Worm (Caenorhabditis elegans) whole organism, mixed stage, embryonic: ENCODE measurements around the gene srxa-11.

Experiments
- M03D4.4 ChIP-seq: sonication (generic microtip); optimal IDR thresholded peaks from 2 replicates; lab custom pipeline; 2017; ENCODE audit warnings: mild to moderate bottlenecking, missing genetic modification characterization, missing compliant biosample characterization
- blmp-1 ChIP-seq: fragments of 150-350 bp; optimal IDR thresholded peaks from 2 replicates; lab custom pipeline; 2014; ENCODE audit warnings: missing biosample characterization, missing genetic modification characterization
- ceh-39 ChIP-seq: fragments of 150-350 bp; optimal IDR thresholded peaks from 2 replicates; lab custom pipeline; 2014; ENCODE audit warnings: missing biosample characterization, missing genetic modification characterization
- ceh-43 ChIP-seq: fragments of 200-800 bp; sonication (Bioruptor generic); optimal IDR thresholded peaks from 2 replicates; lab custom pipeline; 2018; ENCODE audit warnings: mild to moderate bottlenecking, missing genetic modification characterization, moderate library complexity, missing compliant biosample characterization
- ceh-83 ChIP-seq: fragments of 200-800 bp; sonication (Bioruptor generic); optimal IDR thresholded peaks from 2 replicates; lab custom pipeline; 2018; ENCODE audit warnings: mild to moderate bottlenecking, missing genetic modification characterization, missing compliant biosample characterization
- ces-1 ChIP-seq: fragments of 150-350 bp; optimal IDR thresholded peaks from 2 replicates; lab custom pipeline; 2014; ENCODE audit warnings: missing biosample characterization, missing genetic modification reagents, missing genetic modification characterization
- cnd-1 ChIP-seq: fragments of 200-800 bp; sonication (Bioruptor generic); optimal IDR thresholded peaks from 2 replicates; lab custom pipeline; 2018; ENCODE audit warnings: mild to moderate bottlenecking, missing genetic modification characterization, missing compliant biosample characterization
- drap-1 ChIP-seq: fragments of 200-800 bp; sonication (Bioruptor generic); optimal IDR thresholded peaks from 3 replicates; lab custom pipeline; 2018; ENCODE audit warnings: mild to moderate bottlenecking, missing genetic modification characterization, missing compliant biosample characterization
- elt-1 ChIP-seq: sonication (generic microtip); optimal IDR thresholded peaks from 2 replicates; lab custom pipeline; 2017; ENCODE audit warnings: missing genetic modification characterization, mild to moderate bottlenecking, missing compliant biosample characterization, antibody characterized with exemption, moderate library complexity, borderline replicate concordance; ENCODE audit not compliant: insufficient read depth
- flh-1 ChIP-seq: fragments of 200-800 bp; sonication (Bioruptor generic); optimal IDR thresholded peaks from 2 replicates; lab custom pipeline; 2018; ENCODE audit warnings: mild to moderate bottlenecking, missing genetic modification characterization, moderate library complexity, missing compliant biosample characterization
- ham-2 ChIP-seq: fragments of 200-800 bp; sonication (Bioruptor generic); optimal IDR thresholded peaks from 2 replicates; lab custom pipeline; 2018; ENCODE audit warnings: mild to moderate bottlenecking, missing genetic modification characterization, missing compliant biosample characterization
- hlh-1 ChIP-seq: fragments of 150-350 bp; optimal IDR thresholded peaks from 2 replicates; lab custom pipeline; 2014; ENCODE audit warnings: missing biosample characterization, missing genetic modification reagents, missing genetic modification characterization
- lin-32 ChIP-seq: fragments of 200-800 bp; sonication (Bioruptor generic); optimal IDR thresholded peaks from 2 replicates; lab custom pipeline; 2018; ENCODE audit warnings: mild to moderate bottlenecking, missing genetic modification characterization, missing compliant biosample characterization
- lsy-2 ChIP-seq: fragments of 150-350 bp; optimal IDR thresholded peaks from 2 replicates; lab custom pipeline; 2014; ENCODE audit warnings: missing biosample characterization, missing genetic modification characterization
- mab-5 ChIP-seq: fragments of 150-350 bp; optimal IDR thresholded peaks from 2 replicates; lab custom pipeline; 2014; ENCODE audit warnings: missing biosample characterization, missing genetic modification characterization
- mep-1 ChIP-seq: fragments of 150-350 bp; optimal IDR thresholded peaks from 2 replicates; lab custom pipeline; 2017; ENCODE audit warnings: missing biosample characterization, missing genetic modification reagents, missing genetic modification characterization, inconsistent platforms
- mls-2 ChIP-seq: sonication (generic microtip); optimal IDR thresholded peaks from 2 replicates; lab custom pipeline; 2016; ENCODE audit warnings: mild to moderate bottlenecking, missing genetic modification characterization, moderate library complexity, missing compliant biosample characterization
- nhr-12 ChIP-seq: fragments of 150-350 bp; optimal IDR thresholded peaks from 2 replicates; lab custom pipeline; 2014; ENCODE audit warnings: missing biosample characterization, missing genetic modification characterization
- nhr-237 ChIP-seq: fragments of 150-350 bp; optimal IDR thresholded peaks from 2 replicates; lab custom pipeline; 2014; ENCODE audit warnings: missing biosample characterization, missing genetic modification characterization
- nhr-28 ChIP-seq: fragments of 150-350 bp; optimal IDR thresholded peaks from 2 replicates; lab custom pipeline; 2014; ENCODE audit warnings: missing biosample characterization, missing genetic modification characterization
- pha-4 ChIP-seq: fragments of 150-350 bp; optimal IDR thresholded peaks from 2 replicates; lab custom pipeline; 2018; ENCODE audit warnings: missing biosample characterization, missing genetic modification reagents, missing genetic modification characterization
- sem-2 ChIP-seq: fragments of 200-800 bp; sonication (Bioruptor generic); optimal IDR thresholded peaks from 2 replicates; lab custom pipeline; 2018; ENCODE audit warnings: mild to moderate bottlenecking, missing genetic modification characterization, missing compliant biosample characterization
- sptf-1 ChIP-seq: sonication (generic microtip); optimal IDR thresholded peaks from 2 replicates; lab custom pipeline; 2017; ENCODE audit warnings: mild to moderate bottlenecking, missing genetic modification characterization, moderate library complexity, missing compliant biosample characterization
- tbx-8 ChIP-seq: fragments of 200-800 bp; sonication (Bioruptor generic); optimal IDR thresholded peaks from 2 replicates; lab custom pipeline; 2018; ENCODE audit warnings: mild to moderate bottlenecking, missing genetic modification characterization, moderate library complexity, missing compliant biosample characterization
- unc-120 ChIP-seq: sonication (generic microtip); optimal IDR thresholded peaks from 2 replicates; lab custom pipeline; 2017; ENCODE audit warnings: missing genetic modification characterization, missing compliant biosample characterization; ENCODE audit not compliant: poor library complexity, severe bottlenecking
- unc-39 ChIP-seq: fragments of 150-350 bp; optimal IDR thresholded peaks from 2 replicates; lab custom pipeline; 2014; ENCODE audit warnings: missing biosample characterization, missing genetic modification characterization
- unc-62 ChIP-seq: fragments of 150-350 bp; optimal IDR thresholded peaks from 2 replicates; lab custom pipeline; 2014; ENCODE audit warnings: missing biosample characterization, missing genetic modification reagents, missing genetic modification characterization
- zip-8 ChIP-seq: fragments of 150-350 bp; optimal IDR thresholded peaks from 2 replicates; lab custom pipeline; 2014; ENCODE audit warnings: missing biosample characterization, missing genetic modification characterization
- ztf-11 ChIP-seq: fragments of 150-350 bp; optimal IDR thresholded peaks from 2 replicates; lab custom pipeline; 2014; ENCODE audit warnings: missing biosample characterization, missing genetic modification characterization

srxa-11 gene

DNA sequence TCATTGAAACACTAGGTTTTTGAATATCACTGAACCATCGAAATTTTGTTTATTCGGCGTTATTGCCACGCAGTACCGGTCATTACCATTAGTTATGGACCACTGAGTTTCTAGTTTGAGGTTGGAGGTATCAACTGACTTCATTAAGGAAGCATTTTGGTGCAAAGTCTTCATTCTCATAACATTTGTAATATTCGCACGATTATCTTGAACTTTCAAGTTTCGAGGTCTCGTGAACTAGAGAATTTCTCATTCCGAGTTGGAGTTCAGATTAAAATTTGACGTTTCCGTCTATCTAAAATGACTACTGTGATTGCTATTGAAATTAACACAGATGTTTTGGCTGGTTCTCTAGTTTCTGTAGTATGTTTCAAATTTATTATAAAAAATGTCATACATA, 3.2 kb upstream of the srxa-11 start, which contains the start of gene srx-42:
srx-42 (plus strand) TSS at position 301 of the 400 bp plus-strand sequence.
- no peak for TF ChIP-seq M03D4.4 (tag; lab: Kevin White, UChicago)
- no peak for TF ChIP-seq cnd-1 (tag; lab: Kevin White, UChicago)
- no peak for TF ChIP-seq sem-2 (GFP tag; lab: Kevin White, UChicago)
- no peak for TF ChIP-seq tbx-8
- TF ChIP-seq ceh-39 (tag; lab: Kevin White, UChicago) = no peak
- no peak for TF ChIP-seq nhr-12 (tag; lab: Kevin White, UChicago)
- no peak for TF ChIP-seq unc-120 (tag; lab: Kevin White, UChicago)
- TF ChIP-seq nhr-28 = no peak
- no peak for TF ChIP-seq ceh-43
- TF ChIP-seq elt-1 (tag; lab: Kevin White, UChicago) = no peak
- TF ChIP-seq ces-1 (GFP tag; lab: Kevin White, UChicago) = no peak
- no peak for TF ChIP-seq pha-4
- TF ChIP-seq lsy-2 (tag; lab: Kevin White, UChicago) = no peak
- TF ChIP-seq lin-32 = no peak
- TF ChIP-seq drap-1 (GFP tag; lab: Kevin White, UChicago) = no peak
- no peak for TF ChIP-seq mep-1 (tag; lab: Kevin White, UChicago)
- TF ChIP-seq, all 35 proteins: peak for 0

- TF ChIP-seq ceh-83 = no peak
- no peak for TF ChIP-seq blmp-1 (tag; lab: Kevin White, UChicago)
- no peak for TF ChIP-seq elt-1 (tag; lab: Kevin White, UChicago)
- TF ChIP-seq nhr-12 (tag; lab: Kevin White, UChicago) = no peak
- TF ChIP-seq unc-62 = no peak
- TF ChIP-seq hlh-1 (tag; lab: Kevin White, UChicago) = no peak
Observed at ce11 chrV:13926398-13926797, 2.4 kb downstream of the srxa-11 start, which contains the start of gene srxa-12. Gene srxa-12, plus strand, starts transcription at chrV:13926698.

DNA sequence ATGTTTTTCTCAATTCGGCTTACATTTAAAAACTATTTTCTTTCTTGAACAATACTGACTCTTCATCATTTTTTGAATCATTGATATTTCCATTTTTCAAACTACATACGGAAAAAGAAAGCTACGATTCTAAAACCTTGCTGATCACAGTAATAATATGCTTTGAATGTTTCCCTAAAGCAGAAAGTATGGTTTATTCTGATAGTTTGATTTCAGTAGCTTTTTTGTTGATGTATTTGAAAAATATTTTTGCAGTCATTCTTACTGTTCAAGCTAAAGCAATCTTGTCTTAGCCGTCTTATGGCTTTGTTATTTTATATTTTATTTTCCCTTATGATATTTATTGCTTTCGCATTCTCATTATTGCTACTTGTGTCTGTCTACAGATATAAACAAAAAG, 5.6 kb downstream of the srxa-11 start, which contains the start of gene srxa-13:
srxa-13 (plus strand) TSS at position 301 of the 400 bp plus-strand sequence.
- TF ChIP-seq zip-8 (tag; lab: Kevin White, UChicago) (no peak), mep-1 (tag; lab: Kevin White, UChicago) (no peak), hlh-1 (tag; lab: Kevin White, UChicago) (no peak), ces-1 (GFP tag; lab: Kevin White, UChicago) (no peak), elt-1 (tag; lab: Kevin White, UChicago) (no peak), ceh-39 (tag; lab: Kevin White, UChicago) (no peak), pha-4 (no peak), ceh-83 (no peak), nhr-28 (no peak), mls-2 (tag; lab: Kevin White, UChicago) (no peak), unc-39 (no peak), lin-32 (no peak)
- TF ChIP-seq, all 35 proteins: peak for 0

DNA sequence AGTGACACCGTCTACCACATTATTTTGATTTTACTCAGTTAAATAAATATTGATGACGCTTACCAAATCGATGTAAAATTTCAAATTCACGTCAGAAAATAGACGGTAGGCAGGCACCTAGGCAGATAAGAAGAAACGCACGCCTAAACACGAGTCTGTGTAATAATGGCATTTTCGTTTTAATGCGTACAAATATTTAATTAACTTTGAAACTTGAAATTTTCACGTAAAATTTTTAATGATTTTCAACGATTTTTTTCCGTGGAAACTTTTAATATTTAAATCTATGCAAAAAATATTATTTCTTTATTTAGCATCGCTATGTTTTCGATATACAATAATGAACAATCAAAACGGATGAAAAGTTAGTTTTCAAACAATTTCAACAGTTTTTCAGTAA, 7.3 kb downstream of the srxa-11 start, which contains the start of gene C06B3.16:
C06B3.16 (plus strand) TSS at position 301 of the 400 bp plus-strand sequence.
- TF ChIP-seq nhr-12 (tag; lab: Kevin White, UChicago) = no peak
- no peak for TF ChIP-seq ztf-11 (tag; lab: Kevin White, UChicago)
- TF ChIP-seq M03D4.4 (tag; lab: Kevin White, UChicago) = no peak
- no peak for TF ChIP-seq blmp-1 (tag; lab: Kevin White, UChicago)
- TF ChIP-seq unc-62 = no peak

DNA sequence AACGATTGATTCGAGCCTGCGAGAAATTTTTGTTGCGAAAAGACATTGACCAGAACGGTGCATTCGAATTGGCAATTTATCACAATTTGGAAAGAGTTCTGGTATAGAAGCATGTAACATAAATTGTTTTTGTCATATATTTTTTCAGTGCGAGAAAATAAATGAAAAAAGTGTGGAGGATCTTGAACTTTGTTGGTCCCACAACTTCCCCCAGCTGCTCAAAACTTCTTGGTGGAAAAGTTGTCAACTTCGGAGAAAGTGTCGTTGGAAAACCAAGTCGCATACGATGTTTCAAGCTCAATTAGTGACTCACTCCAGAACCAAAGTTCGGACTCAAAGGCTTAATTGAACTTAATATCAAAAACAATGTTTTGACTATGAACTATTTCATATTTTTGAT, 8.0 kb downstream of the srxa-11 start:
- no peak for TF ChIP-seq nhr-28
- TF ChIP-seq unc-62 = no peak
- TF ChIP-seq ham-2 (GFP tag; lab: Kevin White, UChicago) = no peak
- TF ChIP-seq ztf-11 (tag; lab: Kevin White, UChicago) = no peak
- no peak for TF ChIP-seq flh-1 (GFP tag; lab: Kevin White, UChicago)
- no peak for TF ChIP-seq nhr-237 (tag; lab: Kevin White, UChicago)
- no peak for TF ChIP-seq mls-2 (tag; lab: Kevin White, UChicago)
- no peak for TF ChIP-seq mab-5 (tag; lab: Kevin White, UChicago)
- TF ChIP-seq ces-1 (GFP tag; lab: Kevin White, UChicago) = no peak
- no peak for TF ChIP-seq mep-1 (tag; lab: Kevin White, UChicago)
- no peak for TF ChIP-seq unc-39
- TF ChIP-seq sptf-1 (tag; lab: Kevin White, UChicago) = no peak
- TF ChIP-seq elt-1 (tag; lab: Kevin White, UChicago) = no peak
